Fruit fly (Drosophila melanogaster): ENCODE data around the gene Rab9D.

Gene Rab9D

dm6 chrX:10543303-10543702, 45.6 kb upstream of the Rab9D start (continued):
- TF ChIP-seq CG7368 (GFP tag; optimal IDR thresholded peaks at IDR 0.05) (no peak), CG11762 (GFP tag; optimal IDR thresholded peaks at IDR 0.05; ENCODE audit: insufficient read depth) (no peak), Blimp-1 (GFP tag; optimal IDR thresholded peaks at IDR 0.05) (no peak), CG6792 (GFP tag; optimal IDR thresholded peaks at IDR 0.05) (peak; percentile 6), Gug (GFP tag; IDR thresholded peaks at IDR 0.05) (no peak), salr (GFP tag; optimal IDR thresholded peaks at IDR 0.05) (no peak), CG10631 (GFP tag; optimal IDR thresholded peaks at IDR 0.05) (no peak), CG31627 (GFP tag; optimal IDR thresholded peaks at IDR 0.05) (peak; percentile 8), CG8319 (GFP tag; optimal IDR thresholded peaks at IDR 0.05) (no peak), CG9139 (GFP tag; optimal IDR thresholded peaks at IDR 0.05) (no peak), vri (GFP tag; optimal IDR thresholded peaks at IDR 0.05) (no peak), Sox15 (GFP tag; optimal IDR thresholded peaks at IDR 0.05) (no peak), Eip75B (GFP tag; optimal IDR thresholded peaks at IDR 0.05) (no peak)

- TF ChIP-seq esn (GFP tag; optimal IDR thresholded peaks at IDR 0.05): no peak
- TF ChIP-seq CG4318 (GFP tag; optimal IDR thresholded peaks at IDR 0.05): no peak
- TF ChIP-seq acj6 (GFP tag; optimal IDR thresholded peaks at IDR 0.05): no peak
- peak in 1 of 2 experiments; percentile 55 for TF ChIP-seq ss (GFP tag; optimal IDR thresholded peaks at IDR 0.05)
- TF ChIP-seq CG3032 (tag; optimal IDR thresholded peaks at IDR 0.05): no peak
- TF ChIP-seq Eip78C (GFP tag): peak; percentile 7
- TF ChIP-seq svp (GFP tag): no peak
Observed at dm6 chrX:10544287-10544686, 44.6 kb upstream of the Rab9D start.

DNA sequence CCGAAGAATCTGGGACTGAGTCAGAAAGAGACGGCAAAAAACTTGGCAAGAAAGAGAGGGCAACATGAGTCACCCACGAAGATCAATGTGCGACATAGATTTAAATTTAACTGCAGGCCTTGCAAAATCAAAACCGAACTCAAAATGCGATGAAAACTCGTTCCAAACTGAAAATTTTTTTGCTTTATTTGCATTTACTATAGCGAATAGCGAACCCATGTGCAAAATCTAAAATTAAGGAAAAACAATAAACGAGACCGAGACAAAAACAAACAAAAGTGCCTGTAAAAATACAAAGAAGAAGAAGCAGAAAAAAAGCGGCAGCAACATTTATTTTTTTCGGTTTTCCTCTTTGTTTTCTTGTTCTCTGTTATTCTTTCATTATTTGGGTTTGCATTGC, 42.9 kb upstream of the Rab9D start:
- TF ChIP-seq Eip78C (GFP tag) (peak; percentile 8), ss (GFP tag; optimal IDR thresholded peaks at IDR 0.05) (no peak)

DNA sequence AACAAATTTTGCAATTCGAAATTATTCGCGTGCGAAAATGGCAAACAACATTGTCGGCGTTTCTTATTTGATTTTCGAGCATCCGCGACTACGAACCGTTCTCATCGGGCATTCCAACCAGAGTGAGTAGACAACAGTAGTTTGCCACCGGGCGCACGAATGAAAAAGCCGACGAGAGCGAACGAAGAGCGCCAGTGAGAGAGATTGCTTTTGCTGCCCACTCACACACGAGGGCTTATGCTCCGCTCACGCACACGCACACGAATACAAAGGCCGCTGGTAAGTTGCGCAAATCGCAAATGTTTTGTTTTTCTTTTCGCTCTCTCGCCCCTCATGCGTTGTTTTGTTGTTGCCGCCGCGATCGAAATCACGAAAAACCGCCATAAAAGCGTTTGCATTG, 42.3 kb upstream of the Rab9D start:
- no peak for TF ChIP-seq dac (GFP tag; optimal IDR thresholded peaks at IDR 0.05)
- TF ChIP-seq CG31627 (GFP tag; optimal IDR thresholded peaks at IDR 0.05): no peak
- TF ChIP-seq CG3919 (GFP tag; optimal IDR thresholded peaks at IDR 0.05): no peak
- TF ChIP-seq Blimp-1 (GFP tag; optimal IDR thresholded peaks at IDR 0.05): no peak
- no peak; the same call in 1 of the 3 replicates for TF ChIP-seq CG6163 (GFP tag; IDR thresholded peaks at IDR 0.05)
- TF ChIP-seq salr (GFP tag; optimal IDR thresholded peaks at IDR 0.05): no peak
- TF ChIP-seq Hr4 (GFP tag; optimal IDR thresholded peaks at IDR 0.05): no peak
- TF ChIP-seq Hr38 (GFP tag; optimal IDR thresholded peaks at IDR 0.05): no peak
- TF ChIP-seq cyc (GFP tag; optimal IDR thresholded peaks at IDR 0.05): no peak
- no peak for TF ChIP-seq Smox (GFP tag; optimal IDR thresholded peaks at IDR 0.05)
- no peak for TF ChIP-seq Hr39 (GFP tag; optimal IDR thresholded peaks at IDR 0.05)
- TF ChIP-seq Sox14 (GFP tag; optimal IDR thresholded peaks at IDR 0.05): no peak
- no peak for TF ChIP-seq Eip78C (GFP tag)
- TF ChIP-seq ss (GFP tag; optimal IDR thresholded peaks at IDR 0.05): peak in 1 of 2 experiments; percentile 69
- no peak for TF ChIP-seq CG1621 (tag; optimal IDR thresholded peaks at IDR 0.05)
- no peak for TF ChIP-seq CG6854 (GFP tag; optimal IDR thresholded peaks at IDR 0.05)
- peak; percentile 90 for TF ChIP-seq dsx (GFP tag; optimal IDR thresholded peaks at IDR 0.05; ENCODE audit: poor library complexity, severe bottlenecking)
- no peak for TF ChIP-seq CG8119 (GFP tag; IDR thresholded peaks at IDR 0.05)
- TF ChIP-seq fkh (GFP tag; optimal IDR thresholded peaks at IDR 0.05): peak; percentile 13
- no peak for TF ChIP-seq achi (GFP tag; optimal IDR thresholded peaks at IDR 0.05)
- no peak for TF ChIP-seq fd59A (GFP tag; optimal IDR thresholded peaks at IDR 0.05)
- TF ChIP-seq pdm3 (GFP tag; optimal IDR thresholded peaks at IDR 0.05): no peak

All from whole organism, prepupa.